Fruit fly (Drosophila melanogaster) whole organism, wandering third instar larva: ENCODE measurements around the gene BoYb.

Experiments
- Abd-B ChIP-seq: fragments of >200 bp; optimal IDR thresholded peaks from 2 replicates; lab custom pipeline; 2017; ENCODE audit warnings: missing biosample characterization, missing genetic modification characterization
- CG32264 ChIP-seq: fragments of 200-800 bp; sonication (Bioruptor generic); optimal IDR thresholded peaks from 2 replicates; lab custom pipeline; 2016; ENCODE audit warnings: missing biosample characterization, missing genetic modification characterization
- CG9705 ChIP-seq: fragments of 200-800 bp; sonication (Bioruptor generic); optimal IDR thresholded peaks from 2 replicates; lab custom pipeline; 2018; ENCODE audit warnings: missing biosample characterization, mild to moderate bottlenecking, missing genetic modification characterization
- CrebA ChIP-seq: fragments of 200-800 bp; sonication (Bioruptor generic); optimal IDR thresholded peaks from 2 replicates; lab custom pipeline; 2016; ENCODE audit warnings: missing biosample characterization, mild to moderate bottlenecking, missing genetic modification characterization, borderline replicate concordance
- Dfd ChIP-seq: fragments of >200 bp; optimal IDR thresholded peaks from 2 replicates; lab custom pipeline; 2017; ENCODE audit warnings: missing biosample characterization, missing genetic modification characterization
- Dif ChIP-seq: fragments of 200-275, 200-300 bp; sonication (Bioruptor generic); optimal IDR thresholded peaks from 2 replicates; lab custom pipeline; 2018; ENCODE audit warnings: missing biosample characterization, missing genetic modification characterization; ENCODE audit not compliant: partially characterized antibody
- GATAd ChIP-seq: sonication (Bioruptor generic); optimal IDR thresholded peaks from 2 replicates; lab custom pipeline; 2016; ENCODE audit warnings: missing biosample characterization, missing genetic modification characterization
- HLH106 ChIP-seq: fragments of 200-800 bp; optimal IDR thresholded peaks from 3 replicates; lab custom pipeline; 2019; ENCODE audit warnings: missing biosample characterization, mild to moderate bottlenecking, missing genetic modification characterization, moderate library complexity
- Hnf4 ChIP-seq: fragments of 200-800 bp; sonication (Bioruptor generic); optimal IDR thresholded peaks from 2 replicates; lab custom pipeline; 2016; ENCODE audit warnings: missing biosample characterization, mild to moderate bottlenecking, missing genetic modification characterization
- Hr78 ChIP-seq: fragments of >200 bp; optimal IDR thresholded peaks from 2 replicates; lab custom pipeline; 2017; ENCODE audit warnings: missing biosample characterization, missing genetic modification characterization
- Hr83 ChIP-seq: fragments of 200-300 bp; sonication (Bioruptor generic); optimal IDR thresholded peaks from 2 replicates; lab custom pipeline; 2016; ENCODE audit warnings: missing biosample characterization, mild to moderate bottlenecking, missing genetic modification characterization, moderate library complexity; ENCODE audit not compliant: poor library complexity, severe bottlenecking
- Jra ChIP-seq: sonication (Bioruptor generic); optimal IDR thresholded peaks from 2 replicates; lab custom pipeline; 2016; ENCODE audit warnings: missing biosample characterization, missing genetic modification characterization
- Mio ChIP-seq: sonication (Bioruptor generic); optimal IDR thresholded peaks from 2 replicates; lab custom pipeline; 2016; ENCODE audit warnings: missing biosample characterization, missing genetic modification characterization
- Myc ChIP-seq: fragments of >200 bp; optimal IDR thresholded peaks from 2 replicates; lab custom pipeline; 2017
- N ChIP-seq: fragments of >200 bp; optimal IDR thresholded peaks from 2 replicates; lab custom pipeline; 2018; ENCODE audit warnings: missing biosample characterization, missing external identifiers, missing genetic modification characterization
- OdsH ChIP-seq: fragments of 200-800 bp; sonication (Bioruptor generic); optimal IDR thresholded peaks from 2 replicates; lab custom pipeline; 2016; ENCODE audit warnings: missing biosample characterization, mild to moderate bottlenecking, missing genetic modification characterization
- Rel ChIP-seq, 2 experiments: fragments of 200-800 bp; sonication (Bioruptor generic) in 1 of 2; optimal IDR thresholded peaks; 2 replicates in 1 of 2; 3 replicates in 1 of 2; lab custom pipeline; 2016 to 2019; ENCODE audit warnings: mild to moderate bottlenecking in 2 of 2, missing biosample characterization in 2 of 2, missing genetic modification characterization in 2 of 2, moderate library complexity in 1 of 2
- Sp1 ChIP-seq: fragments of 200-800 bp; sonication (Bioruptor generic); optimal IDR thresholded peaks from 3 replicates; lab custom pipeline; 2019; ENCODE audit warnings: missing biosample characterization, mild to moderate bottlenecking, missing genetic modification characterization, moderate library complexity
- Vsx2 ChIP-seq: fragments of 200-300, 225-300 bp; sonication (Bioruptor generic); optimal IDR thresholded peaks from 2 replicates; lab custom pipeline; 2018; ENCODE audit warnings: missing biosample characterization, missing genetic modification characterization; ENCODE audit not compliant: partially characterized antibody
- br ChIP-seq: fragments of 200-800 bp; sonication (Bioruptor generic); optimal IDR thresholded peaks from 2 replicates; lab custom pipeline; 2016; ENCODE audit warnings: missing biosample characterization, missing genetic modification characterization
- brk ChIP-seq: fragments of 200-800 bp; sonication (Bioruptor generic); optimal IDR thresholded peaks from 2 replicates; lab custom pipeline; 2016; ENCODE audit warnings: missing biosample characterization, mild to moderate bottlenecking, missing genetic modification characterization
- dl ChIP-seq, 2 experiments: fragments of 175-275, 200-275 bp in 1 of 2; fragments of 200-275 bp in 1 of 2; sonication (Bioruptor generic); optimal IDR thresholded peaks; lab custom pipeline; 2018; ENCODE audit warnings: mild to moderate bottlenecking in 2 of 2, missing biosample characterization in 2 of 2, missing genetic modification characterization in 2 of 2, moderate library complexity in 2 of 2; ENCODE audit not compliant: partially characterized antibody in 2 of 2, insufficient read depth in 1 of 2
- dmrt93B ChIP-seq: fragments of 200-800 bp; sonication (Bioruptor generic); optimal IDR thresholded peaks from 2 replicates; lab custom pipeline; 2018; ENCODE audit warnings: missing biosample characterization, mild to moderate bottlenecking, missing genetic modification characterization
- dsf ChIP-seq: sonication (Bioruptor generic); optimal IDR thresholded peaks from 2 replicates; lab custom pipeline; 2016; ENCODE audit warnings: missing biosample characterization, missing genetic modification characterization, borderline replicate concordance
- ey ChIP-seq: fragments of 200-800 bp; sonication (Bioruptor generic); optimal IDR thresholded peaks from 2 replicates; lab custom pipeline; 2016; ENCODE audit warnings: missing biosample characterization, missing genetic modification characterization
- foxo ChIP-seq, 2 experiments: fragments of 200-800 bp; sonication (Bioruptor generic); optimal IDR thresholded peaks; 2 replicates in 1 of 2; 3 replicates in 1 of 2; lab custom pipeline; 2016 to 2017; ENCODE audit warnings: missing biosample characterization in 2 of 2, missing genetic modification characterization in 2 of 2
- fru ChIP-seq: fragments of 200-800 bp; sonication (Bioruptor generic); optimal IDR thresholded peaks from 3 replicates; lab custom pipeline; 2016; ENCODE audit warnings: missing biosample characterization, mild to moderate bottlenecking, missing genetic modification characterization
- h ChIP-seq: fragments of 200-800 bp; sonication (Bioruptor generic); optimal IDR thresholded peaks from 3 replicates; lab custom pipeline; 2016; ENCODE audit warnings: missing biosample characterization, mild to moderate bottlenecking, missing genetic modification characterization
- jim ChIP-seq: fragments of 175-275, 200-325 bp; sonication (Bioruptor generic); optimal IDR thresholded peaks from 2 replicates; lab custom pipeline; 2016; ENCODE audit warnings: missing biosample characterization, mild to moderate bottlenecking, missing genetic modification characterization
- lola ChIP-seq: fragments of >200 bp; optimal IDR thresholded peaks from 2 replicates; lab custom pipeline; 2017; ENCODE audit warnings: missing biosample characterization, missing genetic modification characterization
- pan ChIP-seq: fragments of >200 bp; optimal IDR thresholded peaks from 2 replicates; lab custom pipeline; 2017
- psq ChIP-seq: fragments of 200-800 bp; sonication (Bioruptor generic); optimal IDR thresholded peaks from 3 replicates; lab custom pipeline; 2017; ENCODE audit warnings: missing biosample characterization, mild to moderate bottlenecking, missing genetic modification characterization, moderate library complexity
- rgr ChIP-seq: fragments of 200-800 bp; sonication (Bioruptor generic); optimal IDR thresholded peaks from 3 replicates; lab custom pipeline; 2016; ENCODE audit warnings: missing biosample characterization, mild to moderate bottlenecking, missing genetic modification characterization
- sage ChIP-seq: fragments of 200-800 bp; sonication (Bioruptor generic); optimal IDR thresholded peaks from 2 replicates; lab custom pipeline; 2016; ENCODE audit warnings: missing biosample characterization, mild to moderate bottlenecking, missing genetic modification characterization
- sv ChIP-seq: fragments of 200-800 bp; sonication (Bioruptor generic); optimal IDR thresholded peaks from 3 replicates; lab custom pipeline; 2016; ENCODE audit warnings: missing biosample characterization, missing genetic modification characterization
- tai ChIP-seq: sonication (Bioruptor generic); optimal IDR thresholded peaks from 2 replicates; lab custom pipeline; 2016; ENCODE audit warnings: missing biosample characterization, missing genetic modification characterization
- usp ChIP-seq: fragments of >200 bp; optimal IDR thresholded peaks from 2 replicates; lab custom pipeline; 2017; ENCODE audit warnings: missing biosample characterization, missing genetic modification characterization
- woc ChIP-seq: sonication (Bioruptor generic); optimal IDR thresholded peaks from 2 replicates; lab custom pipeline; 2016; ENCODE audit warnings: missing biosample characterization, mild to moderate bottlenecking, missing genetic modification characterization

BoYb gene

DNA sequence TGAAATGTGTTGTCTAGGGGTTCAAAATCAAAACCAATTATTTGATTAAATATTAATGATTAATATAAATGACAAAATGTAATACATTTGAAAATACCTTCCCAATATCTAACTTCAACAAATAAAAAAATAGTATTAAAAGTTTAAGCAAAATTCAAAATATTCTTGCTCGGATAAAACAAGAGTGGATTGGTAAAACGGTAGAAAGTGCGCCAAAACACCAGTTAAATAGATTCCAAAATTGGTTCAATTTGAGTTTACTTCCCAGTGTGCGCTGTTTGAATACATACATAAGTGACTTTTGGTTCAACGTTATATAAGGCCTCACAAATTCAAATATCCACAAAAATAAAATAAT lies 36.7 kb upstream of the BoYb start:
- TF ChIP-seq N (GFP tag; lab: Kevin White, UChicago) (no peak), dmrt93B (GFP tag; lab: Kevin White, UChicago) (no peak), ey (GFP tag; lab: Kevin White, UChicago) (peak; percentile 12), sage (GFP tag; lab: Kevin White, UChicago) (peak; percentile 87), Vsx2 (GFP tag; lab: Kevin White, UChicago) (no peak), Dfd (GFP tag; lab: Kevin White, UChicago) (no peak), pan (lab: Kevin White, UChicago) (no peak), jim (GFP tag; lab: Kevin White, UChicago) (no peak), br (peak; percentile 48), psq (peak; percentile 57), rgr (peak; percentile 65), lola (no peak), brk (GFP tag; lab: Kevin White, UChicago) (peak; percentile 43), dsf (GFP tag; lab: Kevin White, UChicago) (peak; percentile 16), Hnf4 (GFP tag; lab: Kevin White, UChicago) (peak; percentile 56), h (GFP tag; lab: Kevin White, UChicago) (peak; percentile 69), fru (GFP tag; lab: Kevin White, UChicago) (peak; percentile 62), tai (peak; percentile 44), Dif (GFP tag; lab: Kevin White, UChicago) (no peak), HLH106 (tag; lab: Kevin White, UChicago) (peak; percentile 65), Abd-B (no peak), CrebA (GFP tag; lab: Kevin White, UChicago) (peak; percentile 50), Sp1 (peak; percentile 58), foxo (GFP tag; optimal IDR thresholded peaks at IDR 0.05; lab: Kevin White, UChicago) (peak in 1 of 2 experiments; percentile 80), Jra (GFP tag; lab: Kevin White, UChicago) (no peak), Myc (lab: Kevin White, UChicago) (no peak), Rel (GFP tag; optimal IDR thresholded peaks at IDR 0.05; lab: Kevin White, UChicago) (peak; percentile 62), Rel (tag; optimal IDR thresholded peaks at IDR 0.05; lab: Kevin White, UChicago) (peak; percentile 7), Hr83 (GFP tag; lab: Kevin White, UChicago) (no peak), sv (peak; percentile 39), OdsH (GFP tag; lab: Kevin White, UChicago) (peak; percentile 70), woc (GFP tag; lab: Kevin White, UChicago) (peak; percentile 55), GATAd (GFP tag; lab: Kevin White, UChicago) (no peak)

DNA sequence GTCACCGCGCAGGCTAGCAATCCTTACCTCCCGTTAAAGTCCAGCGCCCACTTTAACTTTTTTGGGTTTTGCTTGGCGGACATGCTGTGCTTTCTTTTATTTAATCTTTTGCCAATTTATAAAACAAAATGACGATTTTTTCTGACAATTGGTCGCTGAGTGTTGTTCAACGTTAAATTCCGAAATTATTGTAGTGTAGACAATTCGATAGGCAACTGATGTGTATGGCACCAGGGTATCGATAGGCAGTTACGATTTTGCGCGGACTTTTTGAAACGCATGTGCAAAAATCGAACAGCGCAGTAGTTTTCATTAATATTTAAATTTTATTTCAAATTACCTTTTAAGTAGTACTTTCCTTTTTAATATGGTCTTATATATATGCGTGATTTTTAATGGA lies 33.6 kb upstream of the BoYb start, which contains the start of gene EMC4:
TSS of gene EMC4 (minus strand) at position 174 of the 400 bp plus-strand sequence.
- TF ChIP-seq Abd-B, result no peak
- TF ChIP-seq fru (GFP tag; lab: Kevin White, UChicago), result peak; percentile 65
- no peak for TF ChIP-seq Rel (GFP tag; optimal IDR thresholded peaks at IDR 0.05; lab: Kevin White, UChicago)
- peak; percentile 34 for TF ChIP-seq Rel (tag; optimal IDR thresholded peaks at IDR 0.05; lab: Kevin White, UChicago)
- TF ChIP-seq sage (GFP tag; lab: Kevin White, UChicago), result peak; percentile 66
- TF ChIP-seq woc (GFP tag; lab: Kevin White, UChicago), result peak; percentile 34
- TF ChIP-seq tai, result no peak
- TF ChIP-seq pan (lab: Kevin White, UChicago), result no peak
- TF ChIP-seq sv, result peak; percentile 27
- no peak for TF ChIP-seq CrebA (GFP tag; lab: Kevin White, UChicago)
- no peak for TF ChIP-seq CG9705 (GFP tag; lab: Kevin White, UChicago)
- TF ChIP-seq dsf (GFP tag; lab: Kevin White, UChicago), result peak; percentile 53
- peak; percentile 48 for TF ChIP-seq psq
- TF ChIP-seq usp (GFP tag; lab: Kevin White, UChicago), result no peak
- peak; percentile 65 for TF ChIP-seq Jra (GFP tag; lab: Kevin White, UChicago)
- TF ChIP-seq br, result peak; percentile 53
- TF ChIP-seq Mio (GFP tag; lab: Kevin White, UChicago), result no peak
- TF ChIP-seq dmrt93B (GFP tag; lab: Kevin White, UChicago), result no peak
- TF ChIP-seq CG32264 (GFP tag; lab: Kevin White, UChicago), result peak; percentile 43
- no peak for TF ChIP-seq Dif (GFP tag; lab: Kevin White, UChicago)
- no peak for TF ChIP-seq N (GFP tag; lab: Kevin White, UChicago)
- TF ChIP-seq Sp1, result peak; percentile 45
- TF ChIP-seq jim (GFP tag; lab: Kevin White, UChicago), result no peak
- TF ChIP-seq brk (GFP tag; lab: Kevin White, UChicago), result peak; percentile 75
- peak; percentile 76 for TF ChIP-seq h (GFP tag; lab: Kevin White, UChicago)
- TF ChIP-seq Hr83 (GFP tag; lab: Kevin White, UChicago), result peak; percentile 88
- peak; percentile 89 for TF ChIP-seq Hnf4 (GFP tag; lab: Kevin White, UChicago)
- peak in 1 of 2 experiments; percentile 70 for TF ChIP-seq foxo (GFP tag; optimal IDR thresholded peaks at IDR 0.05; lab: Kevin White, UChicago)
- no peak for TF ChIP-seq dl (GFP tag; optimal IDR thresholded peaks at IDR 0.05; lab: Kevin White, UChicago; ENCODE audit: insufficient read depth in 1 of 2, partially characterized antibody in 2 of 2)
- no peak for TF ChIP-seq Dfd (GFP tag; lab: Kevin White, UChicago)
- TF ChIP-seq Vsx2 (GFP tag; lab: Kevin White, UChicago), result no peak
- no peak for TF ChIP-seq Hr78 (GFP tag; lab: Kevin White, UChicago)
- TF ChIP-seq HLH106 (tag; lab: Kevin White, UChicago), result peak; percentile 28
- peak; percentile 79 for TF ChIP-seq rgr
- no peak for TF ChIP-seq GATAd (GFP tag; lab: Kevin White, UChicago)
- TF ChIP-seq Myc (lab: Kevin White, UChicago), result no peak
- TF ChIP-seq ey (GFP tag; lab: Kevin White, UChicago), result peak; percentile 58
- peak; percentile 59 for TF ChIP-seq OdsH (GFP tag; lab: Kevin White, UChicago)
- no peak for TF ChIP-seq lola
- TF ChIP-seq, all 38 proteins: peak for 20
